Worm (Caenorhabditis elegans): ENCODE results near the gene ifd-2.

Gene ifd-2

ce11 chrX:806515-806914 is 9.2 kb downstream of the ifd-2 start (continued):
- TF ChIP-seq ceh-44 (GFP tag; IDR thresholded peaks at IDR 0.05) = 0 out of 2 replicates have a peak, but pooled peaks have one; percentile 32
- TF ChIP-seq zfp-3 (GFP tag; conservative IDR thresholded peaks at IDR 0.05) = peak; percentile 94
- peak; percentile 72 for TF ChIP-seq cey-2 (tag; optimal IDR thresholded peaks at IDR 0.05; ENCODE audit: borderline replicate concordance, insufficient read depth)
- TF ChIP-seq hlh-30 (tag; optimal IDR thresholded peaks at IDR 0.05; ENCODE audit: insufficient read depth) = peak; percentile 93
- peak; percentile 96 for TF ChIP-seq nhr-28 (tag; optimal IDR thresholded peaks at IDR 0.05)
- TF ChIP-seq fkh-10 (GFP tag; optimal IDR thresholded peaks at IDR 0.05) = peak; percentile 99
- peak; percentile 88 to 93 for TF ChIP-seq mdl-1 (tag; optimal IDR thresholded peaks at IDR 0.05)
- TF ChIP-seq nhr-111 (GFP tag; optimal IDR thresholded peaks at IDR 0.05) = peak; percentile 72
- TF ChIP-seq mdt-29 (GFP tag; IDR thresholded peaks at IDR 0.05) = peak; percentile 89
- TF ChIP-seq unc-39 (tag; optimal IDR thresholded peaks at IDR 0.05) = peak; percentile 17
- TF ChIP-seq F37D6.2 (tag; optimal IDR thresholded peaks at IDR 0.05) = peak; percentile 98
- TF ChIP-seq nhr-11 (tag; optimal IDR thresholded peaks at IDR 0.05) = peak; percentile 97
- TF ChIP-seq unc-62 (GFP tag; optimal IDR thresholded peaks at IDR 0.05 in 1 of 2) = peak; percentile 60 to 99
- TF ChIP-seq unc-62 (tag; optimal IDR thresholded peaks at IDR 0.05) = no peak
- peak; percentile 95 for TF ChIP-seq ces-1 (GFP tag; optimal IDR thresholded peaks at IDR 0.05)
- TF ChIP-seq Y105C5A.15 (GFP tag; IDR thresholded peaks at IDR 0.05) = 0 out of 2 replicates have a peak, but pooled peaks have one; percentile 31
- peak; percentile 100 for TF ChIP-seq mep-1 (tag; optimal IDR thresholded peaks at IDR 0.05)
- no peak for TF ChIP-seq unc-130 (GFP tag; optimal IDR thresholded peaks at IDR 0.05)
- TF ChIP-seq aha-1 (tag) = peak; percentile 100
- peak; percentile 100 for TF ChIP-seq hmg-1.1 (GFP tag; IDR thresholded peaks at IDR 0.05)
- TF ChIP-seq ceh-20 (GFP tag; IDR thresholded peaks at IDR 0.05) = peak; percentile 98
- peak; percentile 96 for TF ChIP-seq ctbp-1 (GFP tag; IDR thresholded peaks at IDR 0.05)
- peak; percentile 47; the same call in 1 of the 2 replicates for TF ChIP-seq Y75B8A.6 (GFP tag; IDR thresholded peaks at IDR 0.05)
- peak; percentile 99 for TF ChIP-seq egl-43 (GFP tag; IDR thresholded peaks at IDR 0.05)
- TF ChIP-seq mxl-2 (GFP tag; conservative IDR thresholded peaks at IDR 0.05) = peak; percentile 78
- no peak for TF ChIP-seq daf-12 (tag; optimal IDR thresholded peaks at IDR 0.05)
- no peak for TF ChIP-seq F44E2.7 (GFP tag; IDR thresholded peaks at IDR 0.05)
- TF ChIP-seq dpl-1 (GFP tag; optimal IDR thresholded peaks at IDR 0.05) = peak; percentile 79
- peak; percentile 91 for TF ChIP-seq nhr-25 (tag; optimal IDR thresholded peaks at IDR 0.05; ENCODE audit: borderline replicate concordance, insufficient read depth)
- peak; percentile 90 for TF ChIP-seq daf-19 (GFP tag; conservative IDR thresholded peaks at IDR 0.05)
- TF ChIP-seq lim-7 (GFP tag; IDR thresholded peaks at IDR 0.05) = peak; percentile 58; the same call in 1 of the 2 replicates
- peak; percentile 69 for TF ChIP-seq pqm-1 (tag; optimal IDR thresholded peaks at IDR 0.05)
- peak; percentile 88 for TF ChIP-seq dmd-9 (GFP tag; IDR thresholded peaks at IDR 0.05)
- TF ChIP-seq php-3 (GFP tag; IDR thresholded peaks at IDR 0.05) = peak; percentile 98
- peak; percentile 95 for TF ChIP-seq ztf-7 (tag; optimal IDR thresholded peaks at IDR 0.05)
- TF ChIP-seq set-16 (GFP tag; IDR thresholded peaks at IDR 0.05) = no peak
- TF ChIP-seq Y48G9A.11 (GFP tag; IDR thresholded peaks at IDR 0.05) = no peak
- TF ChIP-seq lin-15B (tag; optimal IDR thresholded peaks at IDR 0.05) = peak; percentile 67
- TF ChIP-seq ceh-32 (tag; optimal IDR thresholded peaks at IDR 0.05; ENCODE audit: poor library complexity) = peak; percentile 88
- TF ChIP-seq tra-1 (GFP tag; IDR thresholded peaks at IDR 0.05) = peak; percentile 93
- peak; percentile 62 to 94; a peak in 2 of 4 replicates for TF ChIP-seq madf-5 (GFP tag; IDR thresholded peaks at IDR 0.05)
- peak; percentile 17 to 62 for TF ChIP-seq ZK546.5 (tag; optimal IDR thresholded peaks at IDR 0.05)
- TF ChIP-seq aly-2 (tag; optimal IDR thresholded peaks at IDR 0.05) = no peak
- peak; percentile 68 for TF ChIP-seq gei-8 (GFP tag; optimal IDR thresholded peaks at IDR 0.05)
- TF ChIP-seq egl-27 (tag; optimal IDR thresholded peaks at IDR 0.05) = peak; percentile 98
- TF ChIP-seq vab-7 (GFP tag; IDR thresholded peaks at IDR 0.05) = peak; percentile 99
- TF ChIP-seq pha-4 (GFP tag; IDR thresholded peaks at IDR 0.05) = peak; percentile 96
- TF ChIP-seq pha-4 (tag; optimal IDR thresholded peaks at IDR 0.05) = peak; percentile 96
- TF ChIP-seq lin-13 (GFP tag; optimal IDR thresholded peaks at IDR 0.05) = peak; percentile 96
- peak; percentile 99 for TF ChIP-seq nhr-42 (GFP tag; IDR thresholded peaks at IDR 0.05)
- TF ChIP-seq F26F4.8 (GFP tag; conservative IDR thresholded peaks at IDR 0.05) = 0 out of 2 replicates have a peak, but pooled peaks have one; percentile 49

Data from whole organism, L4 larva.